Worm (Caenorhabditis elegans) whole organism, mixed stage, embryonic: Measurements from ENCODE around the gene fbxb-74.

Source experiments
- M03D4.4 ChIP-seq: sonication (generic microtip); optimal IDR thresholded peaks from 2 replicates; lab custom pipeline; 2017; ENCODE audit warnings: mild to moderate bottlenecking, missing genetic modification characterization, missing compliant biosample characterization
- bed-3 ChIP-seq: fragments of 200-800 bp; sonication (Bioruptor generic); optimal IDR thresholded peaks from 3 replicates; lab custom pipeline; 2018; ENCODE audit warnings: mild to moderate bottlenecking, missing genetic modification characterization, moderate library complexity, missing compliant biosample characterization
- blmp-1 ChIP-seq: fragments of 150-350 bp; optimal IDR thresholded peaks from 2 replicates; lab custom pipeline; 2014; ENCODE audit warnings: missing biosample characterization, missing genetic modification characterization
- ceh-39 ChIP-seq: fragments of 150-350 bp; optimal IDR thresholded peaks from 2 replicates; lab custom pipeline; 2014; ENCODE audit warnings: missing biosample characterization, missing genetic modification characterization
- ceh-43 ChIP-seq: fragments of 200-800 bp; sonication (Bioruptor generic); optimal IDR thresholded peaks from 2 replicates; lab custom pipeline; 2018; ENCODE audit warnings: mild to moderate bottlenecking, missing genetic modification characterization, moderate library complexity, missing compliant biosample characterization
- ceh-83 ChIP-seq: fragments of 200-800 bp; sonication (Bioruptor generic); optimal IDR thresholded peaks from 2 replicates; lab custom pipeline; 2018; ENCODE audit warnings: mild to moderate bottlenecking, missing genetic modification characterization, missing compliant biosample characterization
- ces-1 ChIP-seq: fragments of 150-350 bp; optimal IDR thresholded peaks from 2 replicates; lab custom pipeline; 2014; ENCODE audit warnings: missing biosample characterization, missing genetic modification reagents, missing genetic modification characterization
- cnd-1 ChIP-seq: fragments of 200-800 bp; sonication (Bioruptor generic); optimal IDR thresholded peaks from 2 replicates; lab custom pipeline; 2018; ENCODE audit warnings: mild to moderate bottlenecking, missing genetic modification characterization, missing compliant biosample characterization
- drap-1 ChIP-seq: fragments of 200-800 bp; sonication (Bioruptor generic); optimal IDR thresholded peaks from 3 replicates; lab custom pipeline; 2018; ENCODE audit warnings: mild to moderate bottlenecking, missing genetic modification characterization, missing compliant biosample characterization
- elt-1 ChIP-seq: sonication (generic microtip); optimal IDR thresholded peaks from 2 replicates; lab custom pipeline; 2017; ENCODE audit warnings: missing genetic modification characterization, mild to moderate bottlenecking, missing compliant biosample characterization, antibody characterized with exemption, moderate library complexity, borderline replicate concordance; ENCODE audit not compliant: insufficient read depth
- elt-3 ChIP-seq: fragments of 150-350 bp; optimal IDR thresholded peaks from 2 replicates; lab custom pipeline; 2014; ENCODE audit warnings: missing biosample characterization, missing genetic modification characterization
- flh-1 ChIP-seq: fragments of 200-800 bp; sonication (Bioruptor generic); optimal IDR thresholded peaks from 2 replicates; lab custom pipeline; 2018; ENCODE audit warnings: mild to moderate bottlenecking, missing genetic modification characterization, moderate library complexity, missing compliant biosample characterization
- ham-2 ChIP-seq: fragments of 200-800 bp; sonication (Bioruptor generic); optimal IDR thresholded peaks from 2 replicates; lab custom pipeline; 2018; ENCODE audit warnings: mild to moderate bottlenecking, missing genetic modification characterization, missing compliant biosample characterization
- hlh-1 ChIP-seq: fragments of 150-350 bp; optimal IDR thresholded peaks from 2 replicates; lab custom pipeline; 2014; ENCODE audit warnings: missing biosample characterization, missing genetic modification reagents, missing genetic modification characterization
- lin-13 ChIP-seq: fragments of 150-350 bp; optimal IDR thresholded peaks from 2 replicates; lab custom pipeline; 2014; ENCODE audit warnings: missing biosample characterization, missing genetic modification characterization
- lin-32 ChIP-seq: fragments of 200-800 bp; sonication (Bioruptor generic); optimal IDR thresholded peaks from 2 replicates; lab custom pipeline; 2018; ENCODE audit warnings: mild to moderate bottlenecking, missing genetic modification characterization, missing compliant biosample characterization
- lsy-2 ChIP-seq: fragments of 150-350 bp; optimal IDR thresholded peaks from 2 replicates; lab custom pipeline; 2014; ENCODE audit warnings: missing biosample characterization, missing genetic modification characterization
- mab-5 ChIP-seq: fragments of 150-350 bp; optimal IDR thresholded peaks from 2 replicates; lab custom pipeline; 2014; ENCODE audit warnings: missing biosample characterization, missing genetic modification characterization
- mep-1 ChIP-seq: fragments of 150-350 bp; optimal IDR thresholded peaks from 2 replicates; lab custom pipeline; 2017; ENCODE audit warnings: missing biosample characterization, missing genetic modification reagents, missing genetic modification characterization, inconsistent platforms
- mls-2 ChIP-seq: sonication (generic microtip); optimal IDR thresholded peaks from 2 replicates; lab custom pipeline; 2016; ENCODE audit warnings: mild to moderate bottlenecking, missing genetic modification characterization, moderate library complexity, missing compliant biosample characterization
- nhr-12 ChIP-seq: fragments of 150-350 bp; optimal IDR thresholded peaks from 2 replicates; lab custom pipeline; 2014; ENCODE audit warnings: missing biosample characterization, missing genetic modification characterization
- nhr-2 ChIP-seq: fragments of 150-350 bp; optimal IDR thresholded peaks from 2 replicates; lab custom pipeline; 2014; ENCODE audit warnings: missing biosample characterization, missing genetic modification characterization
- nhr-237 ChIP-seq: fragments of 150-350 bp; optimal IDR thresholded peaks from 2 replicates; lab custom pipeline; 2014; ENCODE audit warnings: missing biosample characterization, missing genetic modification characterization
- nhr-28 ChIP-seq: fragments of 150-350 bp; optimal IDR thresholded peaks from 2 replicates; lab custom pipeline; 2014; ENCODE audit warnings: missing biosample characterization, missing genetic modification characterization
- nhr-76 ChIP-seq: sonication (generic microtip); optimal IDR thresholded peaks from 2 replicates; lab custom pipeline; 2017; ENCODE audit warnings: missing biosample characterization, missing genetic modification characterization
- pha-4 ChIP-seq: fragments of 150-350 bp; optimal IDR thresholded peaks from 2 replicates; lab custom pipeline; 2018; ENCODE audit warnings: missing biosample characterization, missing genetic modification reagents, missing genetic modification characterization
- sem-2 ChIP-seq: fragments of 200-800 bp; sonication (Bioruptor generic); optimal IDR thresholded peaks from 2 replicates; lab custom pipeline; 2018; ENCODE audit warnings: mild to moderate bottlenecking, missing genetic modification characterization, missing compliant biosample characterization
- snpc-4 ChIP-seq: fragments of 150-350 bp; optimal IDR thresholded peaks from 2 replicates; lab custom pipeline; 2014; ENCODE audit warnings: missing biosample characterization, missing genetic modification characterization
- sptf-1 ChIP-seq: sonication (generic microtip); optimal IDR thresholded peaks from 2 replicates; lab custom pipeline; 2017; ENCODE audit warnings: mild to moderate bottlenecking, missing genetic modification characterization, moderate library complexity, missing compliant biosample characterization
- tbx-8 ChIP-seq: fragments of 200-800 bp; sonication (Bioruptor generic); optimal IDR thresholded peaks from 2 replicates; lab custom pipeline; 2018; ENCODE audit warnings: mild to moderate bottlenecking, missing genetic modification characterization, moderate library complexity, missing compliant biosample characterization
- unc-120 ChIP-seq: sonication (generic microtip); optimal IDR thresholded peaks from 2 replicates; lab custom pipeline; 2017; ENCODE audit warnings: missing genetic modification characterization, missing compliant biosample characterization; ENCODE audit not compliant: poor library complexity, severe bottlenecking
- unc-39 ChIP-seq: fragments of 150-350 bp; optimal IDR thresholded peaks from 2 replicates; lab custom pipeline; 2014; ENCODE audit warnings: missing biosample characterization, missing genetic modification characterization
- unc-62 ChIP-seq: fragments of 150-350 bp; optimal IDR thresholded peaks from 2 replicates; lab custom pipeline; 2014; ENCODE audit warnings: missing biosample characterization, missing genetic modification reagents, missing genetic modification characterization
- zip-8 ChIP-seq: fragments of 150-350 bp; optimal IDR thresholded peaks from 2 replicates; lab custom pipeline; 2014; ENCODE audit warnings: missing biosample characterization, missing genetic modification characterization
- ztf-11 ChIP-seq: fragments of 150-350 bp; optimal IDR thresholded peaks from 2 replicates; lab custom pipeline; 2014; ENCODE audit warnings: missing biosample characterization, missing genetic modification characterization

The fbxb-74 gene

ce11 chrIV:4447284-4447366, 8.0 kb upstream of the fbxb-74 start, which contains the start of gene chat-1:
TSS of gene chat-1 (plus strand) at chrIV:4447331.
- no peak for TF ChIP-seq mab-5 (tag; lab: Kevin White, UChicago)
- TF ChIP-seq lsy-2: no peak
- TF ChIP-seq lin-13: no peak
- TF ChIP-seq flh-1 (GFP tag; lab: Kevin White, UChicago): no peak
- no peak for TF ChIP-seq ces-1 (GFP tag; lab: Kevin White, UChicago)
- TF ChIP-seq, all 35 proteins: peak for 0

- TF ChIP-seq snpc-4 (no peak), ceh-43 (GFP tag; lab: Kevin White, UChicago) (no peak), unc-120 (tag; lab: Kevin White, UChicago) (peak; percentile 3), sem-2 (GFP tag; lab: Kevin White, UChicago) (no peak), lsy-2 (peak; percentile 6), M03D4.4 (tag; lab: Kevin White, UChicago) (no peak), ces-1 (GFP tag; lab: Kevin White, UChicago) (peak; percentile 40), unc-62 (GFP tag; lab: Kevin White, UChicago) (no peak), hlh-1 (tag; lab: Kevin White, UChicago) (peak; percentile 10), blmp-1 (tag; lab: Kevin White, UChicago) (no peak)
- TF ChIP-seq, all 35 proteins: peak for 4
Observed at ce11 chrIV:4446884-4447283, 7.8 kb upstream of the fbxb-74 start.

- peak; percentile 99 for TF ChIP-seq lsy-2
- TF ChIP-seq nhr-12 (tag; lab: Kevin White, UChicago): no peak
- TF ChIP-seq tbx-8 (GFP tag; lab: Kevin White, UChicago): no peak
- TF ChIP-seq elt-1 (tag; lab: Kevin White, UChicago): no peak
- TF ChIP-seq ztf-11 (tag; lab: Kevin White, UChicago): no peak
- TF ChIP-seq mab-5 (tag; lab: Kevin White, UChicago): no peak
- TF ChIP-seq lin-32: peak; percentile 30
- TF ChIP-seq flh-1 (GFP tag; lab: Kevin White, UChicago): no peak
- no peak for TF ChIP-seq ceh-43 (GFP tag; lab: Kevin White, UChicago)
- TF ChIP-seq zip-8 (tag; lab: Kevin White, UChicago): no peak
- no peak for TF ChIP-seq nhr-76 (tag; lab: Kevin White, UChicago)
- TF ChIP-seq bed-3 (GFP tag; lab: Kevin White, UChicago): no peak
- TF ChIP-seq unc-39 (tag; lab: Kevin White, UChicago): no peak
- TF ChIP-seq nhr-237 (tag; lab: Kevin White, UChicago): peak; percentile 87
- TF ChIP-seq ceh-83 (GFP tag; lab: Kevin White, UChicago): peak; percentile 33
- peak; percentile 96 for TF ChIP-seq pha-4 (tag; lab: Kevin White, UChicago)
- TF ChIP-seq ceh-39 (tag; lab: Kevin White, UChicago): peak; percentile 90
- peak; percentile 70 for TF ChIP-seq ces-1 (GFP tag; lab: Kevin White, UChicago)
- peak; percentile 78 for TF ChIP-seq unc-62 (GFP tag; lab: Kevin White, UChicago)
- TF ChIP-seq blmp-1 (tag; lab: Kevin White, UChicago): no peak
- no peak for TF ChIP-seq ham-2 (GFP tag; lab: Kevin White, UChicago)
- peak; percentile 61 for TF ChIP-seq sptf-1
- peak; percentile 46 for TF ChIP-seq unc-120 (tag; lab: Kevin White, UChicago)
- TF ChIP-seq sem-2 (GFP tag; lab: Kevin White, UChicago): no peak
- TF ChIP-seq nhr-2 (tag; lab: Kevin White, UChicago): peak; percentile 63
- TF ChIP-seq lin-13: peak; percentile 96
- peak; percentile 32 for TF ChIP-seq drap-1 (GFP tag; lab: Kevin White, UChicago)
- peak; percentile 96 for TF ChIP-seq mep-1 (tag; lab: Kevin White, UChicago)
- no peak for TF ChIP-seq snpc-4
- TF ChIP-seq nhr-28 (tag; lab: Kevin White, UChicago): no peak
- TF ChIP-seq cnd-1: peak; percentile 44
- TF ChIP-seq elt-3 (tag; lab: Kevin White, UChicago): no peak
- TF ChIP-seq mls-2 (tag; lab: Kevin White, UChicago): peak; percentile 52
- peak; percentile 67 for TF ChIP-seq hlh-1 (tag; lab: Kevin White, UChicago)
- TF ChIP-seq M03D4.4 (tag; lab: Kevin White, UChicago): no peak
Observed at ce11 chrIV:4445711-4446290, 6.7 kb upstream of the fbxb-74 start, which contains the start of the genes wapl-1 and htz-1. TSS of gene wapl-1 (minus strand) at chrIV:4445740. TSS of gene htz-1 (plus strand) at chrIV:4446216.
